Fruit fly (Drosophila melanogaster): ENCODE measurements around the gene Sfp24Bb.

Sfp24Bb gene

DNA sequence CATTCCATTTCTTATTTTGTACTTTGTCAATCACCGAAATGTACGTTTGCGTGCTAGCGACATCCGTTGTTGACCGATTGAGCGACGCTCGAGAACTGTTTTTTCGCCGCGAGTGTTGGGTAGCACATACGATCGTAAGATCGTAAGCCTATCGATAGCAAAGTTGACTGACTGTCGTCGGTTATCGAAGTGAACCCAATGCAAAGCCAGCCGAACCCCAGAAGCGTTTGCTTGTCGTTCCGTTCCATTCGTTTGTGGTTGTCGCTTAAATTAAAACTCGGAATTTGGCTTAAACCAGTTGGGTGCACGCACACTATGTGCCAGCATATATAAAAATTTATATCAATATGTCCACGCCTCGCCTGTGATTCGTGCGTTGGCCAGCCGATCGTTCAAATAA is 23.5 kb downstream of the Sfp24Bb start (continued):
- TF ChIP-seq Scr (GFP tag; IDR thresholded peaks at IDR 0.05; ENCODE audit: partially characterized antibody) (peak; percentile 56), cad (GFP tag; optimal IDR thresholded peaks at IDR 0.05) (no peak), CG34224 (GFP tag; IDR thresholded peaks at IDR 0.05; ENCODE audit: partially characterized antibody) (peak; percentile 73), chinmo (GFP tag; IDR thresholded peaks at IDR 0.05; ENCODE audit: partially characterized antibody) (peak; percentile 76; the same call in 2 of the 4 replicates), CG10274 (GFP tag; optimal IDR thresholded peaks at IDR 0.05) (no peak), amos (GFP tag; IDR thresholded peaks at IDR 0.05; ENCODE audit: partially characterized antibody) (peak; percentile 54; the same call in 1 of the 2 replicates), CG6791 (GFP tag; IDR thresholded peaks at IDR 0.05; ENCODE audit: partially characterized antibody) (peak; percentile 64; the same call in 2 of the 3 replicates), Med (GFP tag) (peak; percentile 78), vnd (GFP tag; IDR thresholded peaks at IDR 0.05; ENCODE audit: partially characterized antibody) (0 out of 3 replicates have a peak, but pooled peaks have one; percentile 11), CG8388 (GFP tag; optimal IDR thresholded peaks at IDR 0.05) (no peak), Nf-YB (GFP tag; optimal IDR thresholded peaks at IDR 0.05) (peak; percentile 43), Rfx (GFP tag; IDR thresholded peaks at IDR 0.05) (peak; percentile 11; the same call in 1 of the 2 replicates), stwl (tag; optimal IDR thresholded peaks at IDR 0.05) (peak; percentile 47), Doc3 (GFP tag; IDR thresholded peaks at IDR 0.05; ENCODE audit: partially characterized antibody) (peak; percentile 50; the same call in 1 of the 3 replicates), CG5180 (GFP tag; optimal IDR thresholded peaks at IDR 0.05) (no peak), BEAF-32 (GFP tag; optimal IDR thresholded peaks at IDR 0.05) (peak; percentile 29), yki (optimal IDR thresholded peaks at IDR 0.05) (no peak), bbx (GFP tag; IDR thresholded peaks at IDR 0.05; ENCODE audit: partially characterized antibody) (peak; percentile 65), pzg (GFP tag; optimal IDR thresholded peaks at IDR 0.05) (peak; percentile 1), CG8478 (optimal IDR thresholded peaks at IDR 0.05) (no peak), CG8290 (GFP tag; optimal IDR thresholded peaks at IDR 0.05) (no peak), CG8290 (tag; optimal IDR thresholded peaks at IDR 0.05) (peak in 1 of 2 experiments; percentile 20), Dll (GFP tag; IDR thresholded peaks at IDR 0.05; ENCODE audit: partially characterized antibody) (peak; percentile 53; the same call in 3 of the 4 replicates), ftz-f1 (GFP tag; optimal IDR thresholded peaks at IDR 0.05) (no peak), hbn (GFP tag; IDR thresholded peaks at IDR 0.05; ENCODE audit: partially characterized antibody) (peak; percentile 52), Aef1 (GFP tag; IDR thresholded peaks at IDR 0.05) (no peak), nerfin-2 (GFP tag; IDR thresholded peaks at IDR 0.05; ENCODE audit: partially characterized antibody) (0 out of 2 replicates have a peak, but pooled peaks have one; percentile 18), maf-S (GFP tag; optimal IDR thresholded peaks at IDR 0.05) (no peak), chm (GFP tag; IDR thresholded peaks at IDR 0.05) (no peak), Nf-YC (tag; optimal IDR thresholded peaks at IDR 0.05) (peak; percentile 38), CG6272 (GFP tag; IDR thresholded peaks at IDR 0.05) (no peak), Bgb (GFP tag; IDR thresholded peaks at IDR 0.05; ENCODE audit: partially characterized antibody) (peak; percentile 66), unc-4 (GFP tag; IDR thresholded peaks at IDR 0.05; ENCODE audit: partially characterized antibody) (peak; percentile 60), HLH4C (GFP tag; IDR thresholded peaks at IDR 0.05; ENCODE audit: partially characterized antibody) (peak; percentile 56; the same call in 2 of the 3 replicates), row (GFP tag; IDR thresholded peaks at IDR 0.05) (peak; percentile 13; the same call in 1 of the 3 replicates), Rx (GFP tag; IDR thresholded peaks at IDR 0.05) (no peak), sd (tag; optimal IDR thresholded peaks at IDR 0.05) (peak; percentile 54), CG2875 (GFP tag; optimal IDR thresholded peaks at IDR 0.05) (no peak), pfk (GFP tag; optimal IDR thresholded peaks at IDR 0.05) (peak; percentile 36), Oaz (GFP tag; IDR thresholded peaks at IDR 0.05) (no peak)

DNA sequence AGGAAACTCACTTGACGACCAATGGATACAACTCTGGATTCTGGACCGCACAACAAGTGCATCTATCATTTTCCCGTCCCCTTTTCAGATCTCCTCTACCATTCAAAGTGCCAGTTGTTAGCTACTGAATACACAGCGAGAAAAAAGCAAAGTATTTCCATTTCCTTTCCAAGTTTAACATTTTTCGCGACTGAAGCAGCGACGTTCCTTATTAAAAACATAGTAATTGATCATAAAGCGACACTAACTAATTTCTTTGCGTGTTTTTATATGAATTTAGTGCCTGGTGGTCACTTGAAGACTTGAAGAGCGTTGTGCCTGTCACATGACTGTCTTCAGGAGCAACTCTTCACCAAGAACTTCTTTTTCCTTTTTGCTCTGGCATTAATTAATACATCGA is 24.2 kb downstream of the Sfp24Bb start:
- TF ChIP-seq D (optimal IDR thresholded peaks at IDR 0.05) (no peak), D (GFP tag; optimal IDR thresholded peaks at IDR 0.05) (no peak), CG10431 (GFP tag; optimal IDR thresholded peaks at IDR 0.05) (no peak), slp2 (GFP tag; optimal IDR thresholded peaks at IDR 0.05) (no peak), ap (GFP tag; IDR thresholded peaks at IDR 0.05) (no peak), corto (GFP tag; optimal IDR thresholded peaks at IDR 0.05) (no peak), CG12104 (GFP tag; optimal IDR thresholded peaks at IDR 0.05) (no peak), tll (GFP tag; optimal IDR thresholded peaks at IDR 0.05) (no peak), Six4 (GFP tag; optimal IDR thresholded peaks at IDR 0.05) (no peak)

All from whole organism, embryonic.